Worm (Caenorhabditis elegans): ENCODE measurements around the gene sre-10.

sre-10 gene

DNA sequence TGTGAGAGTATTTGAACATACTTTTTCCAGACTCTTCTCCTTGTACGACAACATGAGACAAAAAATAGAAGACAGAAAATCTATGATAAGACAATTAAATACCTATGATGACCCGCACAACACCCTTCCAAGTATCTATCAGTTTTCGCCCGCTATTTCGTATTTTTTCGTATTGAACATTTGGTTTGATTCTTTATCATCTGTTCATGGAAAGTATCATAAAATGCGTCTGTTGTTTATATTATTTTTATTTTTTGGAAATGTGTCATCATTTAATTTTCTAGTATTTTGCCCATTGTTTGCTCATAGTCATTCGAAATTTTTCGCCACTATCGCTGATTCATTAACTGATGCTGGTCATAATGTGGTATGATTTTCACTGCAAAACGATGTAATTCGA is 24.7 kb downstream of the sre-10 start, which contains the start of gene ugt-39:
Gene ugt-39 (plus strand): TSS at position 54 of the 400 bp plus-strand sequence.
- TF ChIP-seq unc-62 (GFP tag; optimal IDR thresholded peaks at IDR 0.05), result no peak

- no peak for TF ChIP-seq unc-62 (GFP tag; optimal IDR thresholded peaks at IDR 0.05)
These were observed 27.0 kb downstream of the sre-10 start, which contains the start of gene str-204 for ce11 chrV:7159391-7159790. Gene str-204, plus strand, starts transcription at chrV:7159691.

DNA sequence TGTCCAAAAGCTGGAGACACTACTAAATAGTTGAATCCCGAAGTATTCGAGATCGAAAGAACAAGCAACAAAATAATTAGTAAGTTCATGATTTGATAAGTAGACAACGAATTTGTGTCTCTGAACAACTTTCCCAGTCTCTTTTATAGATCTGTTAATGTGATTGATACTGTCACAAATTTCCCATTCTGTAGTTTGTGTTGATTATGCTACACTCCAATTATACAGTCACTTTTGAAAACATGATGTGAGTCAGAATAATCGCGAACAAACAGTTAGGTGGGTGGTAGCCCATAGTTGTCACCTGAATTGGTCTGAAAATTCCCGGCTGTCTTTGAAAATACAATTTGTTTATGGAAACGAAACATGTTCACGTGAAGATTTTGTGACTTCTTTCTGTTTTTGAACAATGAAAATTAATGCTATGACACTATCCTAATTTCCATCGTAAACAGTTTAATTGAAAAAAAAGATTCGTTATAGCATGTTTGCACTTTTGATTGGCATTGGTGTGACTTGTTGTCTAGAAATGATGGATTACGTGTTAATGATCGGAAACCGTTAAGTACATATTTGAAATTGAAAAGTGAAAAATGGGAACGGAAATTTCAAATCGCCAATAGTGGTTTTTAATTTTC is 31.2 kb downstream of the sre-10 start, which contains the start of gene ugt-41:
Gene ugt-41 (minus strand): TSS at position 119 of the 638 bp plus-strand sequence.
- TF ChIP-seq unc-62 (GFP tag; optimal IDR thresholded peaks at IDR 0.05), result no peak

DNA sequence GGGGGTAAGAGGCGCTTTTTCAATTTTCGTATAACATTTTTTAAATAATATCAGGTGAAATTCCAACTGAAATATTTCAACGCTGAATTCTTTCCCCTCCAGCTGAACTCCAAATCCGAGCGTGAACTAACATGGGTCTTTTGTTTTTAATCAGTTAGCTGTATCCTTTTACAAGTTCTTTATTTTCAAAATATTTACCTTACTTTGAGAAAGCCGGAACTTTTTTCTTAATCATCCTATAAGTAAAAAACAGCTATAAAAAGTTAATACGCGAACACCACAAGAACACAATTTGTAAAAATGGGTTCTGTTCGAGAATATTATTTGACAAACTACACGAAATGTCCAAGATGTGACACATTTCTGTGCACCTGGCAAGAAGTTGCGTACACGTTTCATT is 31.9 kb downstream of the sre-10 start, which contains the start of gene srh-83:
Gene srh-83 (plus strand): TSS at position 301 of the 400 bp plus-strand sequence.
- TF ChIP-seq unc-62 (GFP tag; optimal IDR thresholded peaks at IDR 0.05), result no peak

DNA sequence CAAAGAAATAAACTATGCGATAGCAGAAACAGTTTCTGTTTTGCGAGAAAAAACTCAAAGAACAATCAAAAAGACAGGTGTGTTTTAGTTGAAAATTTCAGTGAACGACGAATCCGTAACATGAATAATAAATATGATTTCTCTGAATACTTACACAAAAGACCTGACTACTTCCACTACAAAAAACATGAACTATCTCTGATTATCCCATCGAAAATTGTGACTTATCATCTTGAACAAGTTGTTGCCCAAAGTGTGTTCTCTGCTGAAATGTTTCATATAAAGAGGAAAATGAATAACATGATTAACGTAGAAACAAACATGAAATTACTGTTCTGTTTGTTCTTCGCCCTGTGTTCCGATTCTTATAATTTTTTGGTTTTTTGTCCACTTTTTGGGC is 34.4 kb downstream of the sre-10 start, which contains the start of gene ugt-36:
Gene ugt-36 (plus strand): TSS at position 301 of the 400 bp plus-strand sequence.
- no peak for TF ChIP-seq unc-62 (GFP tag; optimal IDR thresholded peaks at IDR 0.05)

DNA sequence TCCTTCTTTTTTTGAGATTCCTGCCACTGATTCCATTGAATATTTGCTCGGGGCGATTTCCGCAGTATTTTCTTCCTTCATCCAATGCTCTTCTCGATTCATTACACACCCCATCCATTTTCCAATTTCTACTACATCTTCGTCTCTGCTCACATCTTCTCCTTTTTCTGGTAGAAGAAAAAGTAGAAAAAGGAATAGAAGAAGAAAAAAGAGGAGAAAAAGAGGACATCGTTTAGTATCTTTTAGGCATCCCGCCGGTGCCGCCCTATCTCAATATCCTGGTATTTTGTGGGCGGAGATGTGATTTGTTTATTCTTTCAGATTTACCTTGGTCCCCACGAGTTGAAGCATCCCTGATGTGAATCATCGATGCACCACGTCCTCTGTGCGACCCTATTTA is 42.9 kb downstream of the sre-10 start, which contains the start of gene lgc-39:
Gene lgc-39 (plus strand): TSS at position 301 of the 400 bp plus-strand sequence.
- no peak for TF ChIP-seq unc-62 (GFP tag; optimal IDR thresholded peaks at IDR 0.05)

- TF ChIP-seq unc-62 (GFP tag; optimal IDR thresholded peaks at IDR 0.05), result no peak
These were observed 46.5 kb downstream of the sre-10 start, which contains the start of gene cpsf-2 for ce11 chrV:7178843-7179242. Gene cpsf-2, plus strand, starts transcription at chrV:7179172.

Data from whole organism, dauer.